Worm (Caenorhabditis elegans): ENCODE measurements around the gene R08A2.7.

R08A2.7 gene

ce11 chrV:14685435-14686058 lies 37.6 kb upstream of the R08A2.7 start, which contains the start of gene C47E8.4 (continued):
- TF ChIP-seq odd-2 (tag; optimal IDR thresholded peaks at IDR 0.05) (no peak), rnt-1 (tag; optimal IDR thresholded peaks at IDR 0.05) (peak; percentile 93), npax-4 (tag; optimal IDR thresholded peaks at IDR 0.05) (no peak), ceh-6 (GFP tag; optimal IDR thresholded peaks at IDR 0.05) (no peak), sdc-2 (tag; optimal IDR thresholded peaks at IDR 0.05) (peak; percentile 64), ceh-18 (tag; optimal IDR thresholded peaks at IDR 0.05) (peak; percentile 93), ceh-19 (GFP tag; optimal IDR thresholded peaks at IDR 0.05) (no peak), ztf-16 (tag; optimal IDR thresholded peaks at IDR 0.05) (peak; percentile 63), ceh-24 (tag; optimal IDR thresholded peaks at IDR 0.05) (no peak), pat-9 (tag; optimal IDR thresholded peaks at IDR 0.05) (no peak), zip-5 (tag; optimal IDR thresholded peaks at IDR 0.05) (peak; percentile 72), unc-3 (GFP tag; conservative IDR thresholded peaks at IDR 0.05) (0 out of 2 replicates have a peak, but pooled peaks have one; percentile 17), unc-3 (tag; optimal IDR thresholded peaks at IDR 0.05) (peak; percentile 72), che-1 (tag; optimal IDR thresholded peaks at IDR 0.05) (peak; percentile 6), ttx-3 (tag; optimal IDR thresholded peaks at IDR 0.05) (peak; percentile 47), dmd-4 (tag; optimal IDR thresholded peaks at IDR 0.05; ENCODE audit: borderline replicate concordance) (no peak), lin-11 (tag; optimal IDR thresholded peaks at IDR 0.05) (no peak), elt-2 (tag; optimal IDR thresholded peaks at IDR 0.05) (peak; percentile 85), nhr-11 (tag; optimal IDR thresholded peaks at IDR 0.05) (no peak), elt-4 (tag; optimal IDR thresholded peaks at IDR 0.05) (no peak), pha-4 (tag; optimal IDR thresholded peaks at IDR 0.05) (no peak), mec-3 (tag; optimal IDR thresholded peaks at IDR 0.05; ENCODE audit: borderline replicate concordance) (peak; percentile 83), K02D7.2 (tag; optimal IDR thresholded peaks at IDR 0.05) (no peak), pros-1 (tag; optimal IDR thresholded peaks at IDR 0.05) (peak; percentile 64), unc-86 (tag; optimal IDR thresholded peaks at IDR 0.05) (peak; percentile 82)

- peak; percentile 4 for TF ChIP-seq pqm-1 (tag; optimal IDR thresholded peaks at IDR 0.05)
- peak; percentile 8 for TF ChIP-seq hlh-6 (tag; optimal IDR thresholded peaks at IDR 0.05)
- TF ChIP-seq nhr-11 (tag; optimal IDR thresholded peaks at IDR 0.05), result no peak
- no peak for TF ChIP-seq pat-9 (tag; optimal IDR thresholded peaks at IDR 0.05)
Measured at ce11 chrV:14686231-14687105, 36.7 kb upstream of the R08A2.7 start.

ce11 chrV:14687106-14687964 lies 35.8 kb upstream of the R08A2.7 start:
- TF ChIP-seq pax-1 (tag; optimal IDR thresholded peaks at IDR 0.05) (no peak), pag-3 (tag; optimal IDR thresholded peaks at IDR 0.05; ENCODE audit: borderline replicate concordance) (no peak), T23F11.4 (GFP tag; optimal IDR thresholded peaks at IDR 0.05) (peak; percentile 2), Y22D7AL.16 (tag; optimal IDR thresholded peaks at IDR 0.05) (no peak), che-1 (tag; optimal IDR thresholded peaks at IDR 0.05) (no peak), ceh-2 (tag; optimal IDR thresholded peaks at IDR 0.05) (no peak), ceh-6 (GFP tag; optimal IDR thresholded peaks at IDR 0.05) (no peak), ceh-45 (GFP tag; IDR thresholded peaks at IDR 0.05) (no peak), ceh-48 (tag; optimal IDR thresholded peaks at IDR 0.05) (no peak)
